8 worm cellular contexts compared by ENCODE assay signal in the genomic region with DNA sequence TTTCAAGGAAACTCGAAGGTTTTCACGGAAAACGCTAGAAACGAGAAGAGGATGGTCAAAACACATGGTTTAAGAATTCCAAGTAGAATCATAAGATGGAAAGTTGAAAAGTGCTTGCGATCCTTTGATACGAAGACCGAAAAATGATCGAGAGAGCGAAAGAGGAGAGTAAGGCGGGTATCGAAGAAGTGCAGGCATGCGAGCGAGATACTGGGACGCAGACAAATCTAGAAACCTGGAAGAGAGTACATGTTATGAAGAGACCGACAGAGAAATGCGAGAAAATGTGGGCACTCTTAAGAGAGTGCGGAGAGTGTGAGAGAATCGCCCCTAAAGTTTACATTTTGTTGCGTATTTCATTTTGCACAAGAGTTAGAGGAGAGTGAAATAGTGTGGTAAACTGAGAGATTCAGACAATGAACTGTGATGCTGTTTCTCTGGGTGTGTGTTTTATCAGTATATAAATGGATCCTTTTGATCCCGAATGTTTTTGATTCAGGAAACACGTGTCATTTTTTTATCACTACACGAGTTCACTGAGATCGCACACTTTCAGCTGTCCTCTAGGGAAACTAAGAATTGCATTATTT.
TF ChIP-seq lines count a peak whose summit lies in the region.

No protein-coding gene starts in this region.

TF ChIP-seq in whole organism, L1 larva, 84 proteins besides CTCF, POLR2A, EP300 and RAD21 (continues in another document):
- TF ChIP-seq ceh-90 (tag; optimal IDR thresholded peaks at IDR 0.05; lab: Kevin White, UChicago) (no peak), nhr-84 (tag; optimal IDR thresholded peaks at IDR 0.05; lab: Kevin White, UChicago) (no peak), dpl-1 (GFP tag; optimal IDR thresholded peaks at IDR 0.05; lab: Kevin White, UChicago) (peak; percentile 28 to 58 (median 41)), snu-23 (GFP tag; optimal IDR thresholded peaks at IDR 0.05; lab: Kevin White, UChicago) (peak; percentile 91), nhr-237 (tag; optimal IDR thresholded peaks at IDR 0.05; lab: Kevin White, UChicago) (no peak), nhr-28 (tag; optimal IDR thresholded peaks at IDR 0.05; lab: Kevin White, UChicago) (no peak), ceh-8 (GFP tag; optimal IDR thresholded peaks at IDR 0.05; lab: Kevin White, UChicago) (peak; percentile 35), F16B12.6 (tag; optimal IDR thresholded peaks at IDR 0.05; lab: Kevin White, UChicago) (no peak), fkh-10 (GFP tag; optimal IDR thresholded peaks at IDR 0.05; lab: Kevin White, UChicago) (no peak), nhr-71 (tag; optimal IDR thresholded peaks at IDR 0.05; lab: Kevin White, UChicago) (peak; percentile 96), ceh-88 (GFP tag; IDR thresholded peaks at IDR 0.05; lab: Robert Waterston, UW) (no peak)

TF ChIP-seq in whole organism, L2 larva, 48 proteins besides CTCF, POLR2A, EP300 and RAD21 (continues in another document):
- no peak for TF ChIP-seq dmd-4 (tag; optimal IDR thresholded peaks at IDR 0.05; lab: Kevin White, UChicago)
- TF ChIP-seq nhr-25 (tag; optimal IDR thresholded peaks at IDR 0.05; lab: Kevin White, UChicago): peak; percentile 71
- peak; percentile 81 for TF ChIP-seq sma-3 (GFP tag; optimal IDR thresholded peaks at IDR 0.05; lab: Kevin White, UChicago)
- TF ChIP-seq unc-39 (tag; optimal IDR thresholded peaks at IDR 0.05; lab: Kevin White, UChicago): no peak
- no peak for TF ChIP-seq elt-3 (tag; optimal IDR thresholded peaks at IDR 0.05; lab: Kevin White, UChicago)
- no peak for TF ChIP-seq ztf-1 (GFP tag; conservative IDR thresholded peaks at IDR 0.05; lab: Robert Waterston, UW)
- TF ChIP-seq nhr-10 (tag; optimal IDR thresholded peaks at IDR 0.05; lab: Kevin White, UChicago): no peak
- no peak for TF ChIP-seq R02D3.7 (tag; optimal IDR thresholded peaks at IDR 0.05; lab: Kevin White, UChicago)
- TF ChIP-seq fos-1 (tag; optimal IDR thresholded peaks at IDR 0.05; lab: Kevin White, UChicago): peak; percentile 60
- no peak for TF ChIP-seq ztf-11 (tag; optimal IDR thresholded peaks at IDR 0.05; lab: Kevin White, UChicago)
- TF ChIP-seq nhr-237 (tag; optimal IDR thresholded peaks at IDR 0.05; lab: Kevin White, UChicago): no peak

TF ChIP-seq in whole organism, L3 larva, 47 proteins besides CTCF, POLR2A, EP300 and RAD21 (continues in another document):
- TF ChIP-seq egl-5 (tag; optimal IDR thresholded peaks at IDR 0.05; lab: Kevin White, UChicago) (peak; percentile 40), lsy-12 (tag; optimal IDR thresholded peaks at IDR 0.05; lab: Kevin White, UChicago) (peak; percentile 70), hmg-11 (tag; optimal IDR thresholded peaks at IDR 0.05; lab: Kevin White, UChicago) (peak; percentile 92), nhr-237 (tag; optimal IDR thresholded peaks at IDR 0.05; lab: Kevin White, UChicago) (no peak), nhr-28 (tag; optimal IDR thresholded peaks at IDR 0.05; lab: Kevin White, UChicago) (no peak), pha-4 (tag; optimal IDR thresholded peaks at IDR 0.05; lab: Kevin White, UChicago) (peak; percentile 92), nhr-76 (tag; optimal IDR thresholded peaks at IDR 0.05; lab: Kevin White, UChicago) (peak; percentile 47), fkh-10 (GFP tag; optimal IDR thresholded peaks at IDR 0.05; lab: Kevin White, UChicago) (no peak), eor-1 (tag; optimal IDR thresholded peaks at IDR 0.05; lab: Kevin White, UChicago) (no peak), nhr-23 (tag; optimal IDR thresholded peaks at IDR 0.05; lab: Kevin White, UChicago) (peak; percentile 70), jun-1 (tag; optimal IDR thresholded peaks at IDR 0.05; lab: Kevin White, UChicago) (peak; percentile 75)

TF ChIP-seq in whole organism, L4 larva, 104 proteins besides CTCF, POLR2A, EP300 and RAD21 (continues in another document):
- peak; percentile 71 for TF ChIP-seq ceh-20 (GFP tag; IDR thresholded peaks at IDR 0.05; lab: Robert Waterston, UW)
- TF ChIP-seq nhr-42 (GFP tag; IDR thresholded peaks at IDR 0.05; lab: Robert Waterston, UW): 0 out of 2 replicates have a peak, but pooled peaks have one; percentile 63
- 0 out of 2 replicates have a peak, but pooled peaks have one; percentile 40 for TF ChIP-seq Y75B8A.6 (GFP tag; IDR thresholded peaks at IDR 0.05; lab: Robert Waterston, UW)
- TF ChIP-seq ces-1 (GFP tag; optimal IDR thresholded peaks at IDR 0.05; lab: Kevin White, UChicago): no peak
- TF ChIP-seq nhr-10 (tag; optimal IDR thresholded peaks at IDR 0.05; lab: Kevin White, UChicago): peak; percentile 26
- peak; percentile 40 for TF ChIP-seq rbr-2 (tag; optimal IDR thresholded peaks at IDR 0.05; lab: Kevin White, UChicago)
- TF ChIP-seq arid-1 (GFP tag; conservative IDR thresholded peaks at IDR 0.05; lab: Robert Waterston, UW): 0 out of 2 replicates have a peak, but pooled peaks have one; percentile 11
- TF ChIP-seq nhr-11 (tag; optimal IDR thresholded peaks at IDR 0.05; lab: Kevin White, UChicago): peak; percentile 63
- no peak for TF ChIP-seq unc-39 (tag; optimal IDR thresholded peaks at IDR 0.05; lab: Kevin White, UChicago)

TF ChIP-seq in whole organism, early embryonic, 17 proteins besides CTCF, POLR2A, EP300 and RAD21:
- no peak for TF ChIP-seq ceh-13 (GFP tag; optimal IDR thresholded peaks at IDR 0.05; lab: Kevin White, UChicago)
- TF ChIP-seq hmg-4 (GFP tag; optimal IDR thresholded peaks at IDR 0.05; lab: Kevin White, UChicago): no peak
- TF ChIP-seq F13C5.2 (tag; optimal IDR thresholded peaks at IDR 0.05; lab: Kevin White, UChicago): no peak
- no peak for TF ChIP-seq ceh-36 (tag; optimal IDR thresholded peaks at IDR 0.05; lab: Kevin White, UChicago)
- no peak for TF ChIP-seq scrt-1 (GFP tag; IDR thresholded peaks at IDR 0.05; lab: Robert Waterston, UW)
- TF ChIP-seq tbx-37 (GFP tag; conservative IDR thresholded peaks at IDR 0.05; lab: Robert Waterston, UW): 0 out of 2 replicates have a peak, but pooled peaks have one; percentile 8
- TF ChIP-seq sea-1 (GFP tag; conservative IDR thresholded peaks at IDR 0.05; lab: Robert Waterston, UW): no peak
- no peak for TF ChIP-seq hmbx-1 (tag; optimal IDR thresholded peaks at IDR 0.05; lab: Kevin White, UChicago)

TF ChIP-seq in whole organism, late embryonic, 69 proteins besides CTCF, POLR2A, EP300 and RAD21 (continues in another document):
- TF ChIP-seq pag-3 (tag; optimal IDR thresholded peaks at IDR 0.05; lab: Kevin White, UChicago; ENCODE audit: borderline replicate concordance): no peak
- TF ChIP-seq unc-3 (GFP tag; conservative IDR thresholded peaks at IDR 0.05; lab: Robert Waterston, UW): no peak
- TF ChIP-seq unc-3 (tag; optimal IDR thresholded peaks at IDR 0.05; lab: Kevin White, UChicago): no peak
- peak; percentile 40 for TF ChIP-seq unc-55 (GFP tag; optimal IDR thresholded peaks at IDR 0.05; lab: Kevin White, UChicago)
- peak; percentile 49 for TF ChIP-seq ref-2 (tag; optimal IDR thresholded peaks at IDR 0.05; lab: Kevin White, UChicago)
- TF ChIP-seq madf-2 (tag; optimal IDR thresholded peaks at IDR 0.05; lab: Kevin White, UChicago): no peak
- TF ChIP-seq hlh-30 (tag; optimal IDR thresholded peaks at IDR 0.05; lab: Kevin White, UChicago; ENCODE audit: insufficient read depth): no peak
- TF ChIP-seq ceh-30 (tag; optimal IDR thresholded peaks at IDR 0.05; lab: Kevin White, UChicago): no peak
- TF ChIP-seq ahr-1 (tag; optimal IDR thresholded peaks at IDR 0.05; lab: Kevin White, UChicago): no peak
- TF ChIP-seq sdc-2 (tag; optimal IDR thresholded peaks at IDR 0.05; lab: Kevin White, UChicago): no peak
- peak; percentile 0 for TF ChIP-seq pqm-1 (tag; optimal IDR thresholded peaks at IDR 0.05; lab: Kevin White, UChicago)
- no peak for TF ChIP-seq gmeb-2 (tag; optimal IDR thresholded peaks at IDR 0.05; lab: Kevin White, UChicago)
- peak; percentile 44 for TF ChIP-seq C08G9.2 (tag; optimal IDR thresholded peaks at IDR 0.05; lab: Kevin White, UChicago)

TF ChIP-seq in whole organism, mixed stage, embryonic, 35 proteins besides CTCF, POLR2A, EP300 and RAD21 (continues in another document):
- peak; percentile 76 for TF ChIP-seq nhr-237 (tag; optimal IDR thresholded peaks at IDR 0.05; lab: Kevin White, UChicago)
- TF ChIP-seq unc-62 (GFP tag; optimal IDR thresholded peaks at IDR 0.05; lab: Kevin White, UChicago): peak; percentile 59
- no peak for TF ChIP-seq ceh-83 (GFP tag; optimal IDR thresholded peaks at IDR 0.05; lab: Kevin White, UChicago)
- no peak for TF ChIP-seq cnd-1 (tag; optimal IDR thresholded peaks at IDR 0.05; lab: Kevin White, UChicago)
- TF ChIP-seq pha-4 (tag; optimal IDR thresholded peaks at IDR 0.05; lab: Kevin White, UChicago): peak; percentile 76
- TF ChIP-seq nhr-28 (tag; optimal IDR thresholded peaks at IDR 0.05; lab: Kevin White, UChicago): no peak
- TF ChIP-seq lsy-2 (tag; optimal IDR thresholded peaks at IDR 0.05; lab: Kevin White, UChicago): peak; percentile 32
- peak; percentile 30 for TF ChIP-seq elt-3 (tag; optimal IDR thresholded peaks at IDR 0.05; lab: Kevin White, UChicago)
- TF ChIP-seq mep-1 (tag; optimal IDR thresholded peaks at IDR 0.05; lab: Kevin White, UChicago): peak; percentile 60
- peak; percentile 14 for TF ChIP-seq elt-1 (tag; optimal IDR thresholded peaks at IDR 0.05; lab: Kevin White, UChicago; ENCODE audit: borderline replicate concordance, insufficient read depth)
- no peak for TF ChIP-seq ceh-39 (tag; optimal IDR thresholded peaks at IDR 0.05; lab: Kevin White, UChicago)
- peak; percentile 11 for TF ChIP-seq sptf-1 (tag; optimal IDR thresholded peaks at IDR 0.05; lab: Kevin White, UChicago)
- TF ChIP-seq nhr-12 (tag; optimal IDR thresholded peaks at IDR 0.05; lab: Kevin White, UChicago): no peak

TF ChIP-seq in whole organism, young adult, 124 proteins besides CTCF, POLR2A, EP300 and RAD21 (continues in another document):
- TF ChIP-seq pbrm-1 (GFP tag; IDR thresholded peaks at IDR 0.05; lab: Robert Waterston, UW): no peak
- TF ChIP-seq atf-7 (tag; optimal IDR thresholded peaks at IDR 0.05; lab: Kevin White, UChicago): peak; percentile 43
- peak; percentile 32; the same call in 1 of the 2 replicates for TF ChIP-seq nfyb-1 (GFP tag; IDR thresholded peaks at IDR 0.05; lab: Robert Waterston, UW)
- TF ChIP-seq lin-40 (tag; optimal IDR thresholded peaks at IDR 0.05; lab: Kevin White, UChicago): peak; percentile 74
- TF ChIP-seq bed-1 (GFP tag; IDR thresholded peaks at IDR 0.05; lab: Robert Waterston, UW): no peak
- TF ChIP-seq tbp1 (GFP tag; optimal IDR thresholded peaks at IDR 0.05; lab: Kevin White, UChicago): no peak
- peak; percentile 39 for TF ChIP-seq K12H6.12 (tag; optimal IDR thresholded peaks at IDR 0.05; lab: Kevin White, UChicago)
- no peak for TF ChIP-seq lag-1 (GFP tag; IDR thresholded peaks at IDR 0.05; lab: Robert Waterston, UW)
- peak; percentile 45; the same call in 1 of the 2 replicates for TF ChIP-seq B0336.3 (GFP tag; IDR thresholded peaks at IDR 0.05; lab: Robert Waterston, UW)
- TF ChIP-seq snpc-1.1 (tag; optimal IDR thresholded peaks at IDR 0.05; lab: Kevin White, UChicago; ENCODE audit: insufficient read depth): no peak
- peak; percentile 61 for TF ChIP-seq chd-7 (tag; optimal IDR thresholded peaks at IDR 0.05; lab: Kevin White, UChicago)
- peak; percentile 67; the same call in 1 of the 2 replicates for TF ChIP-seq dox-1 (GFP tag; IDR thresholded peaks at IDR 0.05; lab: Robert Waterston, UW)
- no peak for TF ChIP-seq cebp-1 (GFP tag; IDR thresholded peaks at IDR 0.05; lab: Robert Waterston, UW)
- TF ChIP-seq cebp-1 (tag; optimal IDR thresholded peaks at IDR 0.05; lab: Kevin White, UChicago): peak; percentile 65
- peak; percentile 92 for TF ChIP-seq hmg-1.2 (GFP tag; IDR thresholded peaks at IDR 0.05; lab: Robert Waterston, UW)
